Fruit fly (Drosophila melanogaster): ENCODE measurements around the gene Adi1.
A peak's percentile ranks its signal among the peaks of the same experiment; 100 is the strongest.

Adi1 gene

dm6 chr3L:10682725-10683367 is 19.7 kb downstream of the Adi1 start (continued):
- TF ChIP-seq CG9817 (tag; optimal IDR thresholded peaks at IDR 0.05), result peak; percentile 93
- TF ChIP-seq lab (GFP tag; optimal IDR thresholded peaks at IDR 0.05), result peak; percentile 99
- TF ChIP-seq CG13624 (GFP tag; optimal IDR thresholded peaks at IDR 0.05), result peak; percentile 84
- TF ChIP-seq nerfin-1 (tag; optimal IDR thresholded peaks at IDR 0.05), result peak; percentile 95
- TF ChIP-seq ro (GFP tag; IDR thresholded peaks at IDR 0.05), result peak; percentile 92
- no peak for TF ChIP-seq NC2α (GFP tag; optimal IDR thresholded peaks at IDR 0.05)
- peak; percentile 92 for TF ChIP-seq fd64A (GFP tag; optimal IDR thresholded peaks at IDR 0.05)
- TF ChIP-seq Atf-2 (GFP tag; optimal IDR thresholded peaks at IDR 0.05), result peak; percentile 60
- TF ChIP-seq gcm2 (GFP tag; optimal IDR thresholded peaks at IDR 0.05), result peak; percentile 91
- TF ChIP-seq crc (GFP tag; optimal IDR thresholded peaks at IDR 0.05), result peak; percentile 67
- no peak for TF ChIP-seq gfzf (GFP tag; optimal IDR thresholded peaks at IDR 0.05)
- peak; percentile 86 for TF ChIP-seq CG10959 (GFP tag; IDR thresholded peaks at IDR 0.05)
- TF ChIP-seq Dip3 (GFP tag; optimal IDR thresholded peaks at IDR 0.05), result peak; percentile 85
- peak; percentile 88 for TF ChIP-seq shn (GFP tag; optimal IDR thresholded peaks at IDR 0.05)
- peak; percentile 94 for TF ChIP-seq CG11085 (GFP tag; IDR thresholded peaks at IDR 0.05)
- peak; percentile 99 for TF ChIP-seq Hmr (GFP tag; optimal IDR thresholded peaks at IDR 0.05)
- peak; percentile 97 for TF ChIP-seq CG17385 (GFP tag; optimal IDR thresholded peaks at IDR 0.05)
- peak; percentile 71 for TF ChIP-seq CTCF (GFP tag; optimal IDR thresholded peaks at IDR 0.05)
- TF ChIP-seq Hr3 (GFP tag; optimal IDR thresholded peaks at IDR 0.05), result peak; percentile 98
- TF ChIP-seq CG6689 (GFP tag; IDR thresholded peaks at IDR 0.05), result peak; percentile 98
- TF ChIP-seq CG10654 (GFP tag; optimal IDR thresholded peaks at IDR 0.05), result peak; percentile 96
- TF ChIP-seq Poxn (GFP tag; IDR thresholded peaks at IDR 0.05), result peak; percentile 91
- TF ChIP-seq CG6175 (GFP tag; IDR thresholded peaks at IDR 0.05), result peak; percentile 96
- peak; percentile 98 for TF ChIP-seq CG15479 (GFP tag; optimal IDR thresholded peaks at IDR 0.05)
- TF ChIP-seq tll (GFP tag; optimal IDR thresholded peaks at IDR 0.05), result peak in 1 of 2 experiments; percentile 17
- peak; percentile 37 for TF ChIP-seq BEAF-32 (GFP tag; optimal IDR thresholded peaks at IDR 0.05)
- TF ChIP-seq CG1792 (GFP tag; optimal IDR thresholded peaks at IDR 0.05), result peak; percentile 36
- TF ChIP-seq CG7556 (GFP tag; optimal IDR thresholded peaks at IDR 0.05), result peak; percentile 100
- TF ChIP-seq insv (GFP tag; optimal IDR thresholded peaks at IDR 0.05), result peak in 1 of 2 experiments; percentile 81
- TF ChIP-seq CG3995 (GFP tag; optimal IDR thresholded peaks at IDR 0.05), result peak; percentile 78
- TF ChIP-seq Blimp-1 (GFP tag; optimal IDR thresholded peaks at IDR 0.05), result peak; percentile 96
- peak; percentile 99 for TF ChIP-seq Ssrp (tag; optimal IDR thresholded peaks at IDR 0.05)
- TF ChIP-seq CG18011 (GFP tag; optimal IDR thresholded peaks at IDR 0.05), result peak; percentile 89
- TF ChIP-seq ash1 (GFP tag; optimal IDR thresholded peaks at IDR 0.05), result no peak
- peak; percentile 85 for TF ChIP-seq CG4854 (GFP tag; optimal IDR thresholded peaks at IDR 0.05)
- TF ChIP-seq CG6813 (GFP tag; optimal IDR thresholded peaks at IDR 0.05), result peak; percentile 97
- TF ChIP-seq CG33557 (GFP tag; optimal IDR thresholded peaks at IDR 0.05), result peak; percentile 91
- TF ChIP-seq Meics (GFP tag; optimal IDR thresholded peaks at IDR 0.05), result peak; percentile 99
- TF ChIP-seq scrt (GFP tag; optimal IDR thresholded peaks at IDR 0.05), result peak; percentile 94
- TF ChIP-seq CG9609 (GFP tag; optimal IDR thresholded peaks at IDR 0.05), result peak; percentile 82
- peak; percentile 71 for TF ChIP-seq emc (GFP tag; optimal IDR thresholded peaks at IDR 0.05)
- TF ChIP-seq peb (GFP tag; IDR thresholded peaks at IDR 0.05), result peak; percentile 94
- peak; percentile 96 for TF ChIP-seq Gug (GFP tag; IDR thresholded peaks at IDR 0.05)
- peak; percentile 98 for TF ChIP-seq PHDP (tag; optimal IDR thresholded peaks at IDR 0.05)
- peak; percentile 99 for TF ChIP-seq CG13424 (tag; optimal IDR thresholded peaks at IDR 0.05)
- TF ChIP-seq CrebB (tag; optimal IDR thresholded peaks at IDR 0.05), result peak; percentile 91
- peak; percentile 89 for TF ChIP-seq gce (GFP tag; IDR thresholded peaks at IDR 0.05)
- TF ChIP-seq Xbp1 (GFP tag; optimal IDR thresholded peaks at IDR 0.05), result peak; percentile 97
- 0 out of 2 replicates have a peak, but pooled peaks have one; percentile 25 for TF ChIP-seq nerfin-2 (GFP tag; IDR thresholded peaks at IDR 0.05; ENCODE audit: partially characterized antibody)
